Worm (Caenorhabditis elegans): ENCODE data around the gene Y25C1A.7.

Y25C1A.7 gene

ce11 chrII:3056266-3056872, 14.5 kb downstream of the Y25C1A.7 start, which contains the start of gene lin-8:
Gene lin-8, plus strand, starts transcription at chrII:3056822.
- TF ChIP-seq drap-1 (GFP tag; optimal IDR thresholded peaks at IDR 0.05) (no peak), mls-2 (tag; optimal IDR thresholded peaks at IDR 0.05) (no peak), ham-2 (GFP tag; optimal IDR thresholded peaks at IDR 0.05) (no peak), ceh-39 (tag; optimal IDR thresholded peaks at IDR 0.05) (no peak), tbx-8 (GFP tag; optimal IDR thresholded peaks at IDR 0.05) (no peak), elt-3 (tag; optimal IDR thresholded peaks at IDR 0.05) (no peak), zip-8 (tag; optimal IDR thresholded peaks at IDR 0.05) (no peak), blmp-1 (tag; optimal IDR thresholded peaks at IDR 0.05) (no peak), nhr-2 (tag; optimal IDR thresholded peaks at IDR 0.05) (no peak), nhr-28 (tag; optimal IDR thresholded peaks at IDR 0.05) (no peak), mep-1 (tag; optimal IDR thresholded peaks at IDR 0.05) (no peak), lin-13 (tag; optimal IDR thresholded peaks at IDR 0.05) (no peak), M03D4.4 (tag; optimal IDR thresholded peaks at IDR 0.05) (no peak)

ce11 chrII:3055531-3055930, 15.3 kb downstream of the Y25C1A.7 start:
- no peak for TF ChIP-seq tbx-8 (GFP tag; optimal IDR thresholded peaks at IDR 0.05)
- TF ChIP-seq M03D4.4 (tag; optimal IDR thresholded peaks at IDR 0.05) = no peak
- TF ChIP-seq hlh-1 (tag; optimal IDR thresholded peaks at IDR 0.05) = no peak
- TF ChIP-seq lin-13 (tag; optimal IDR thresholded peaks at IDR 0.05) = peak; percentile 14
- no peak for TF ChIP-seq elt-1 (tag; optimal IDR thresholded peaks at IDR 0.05; ENCODE audit: borderline replicate concordance, insufficient read depth)
- peak; percentile 39 for TF ChIP-seq ham-2 (GFP tag; optimal IDR thresholded peaks at IDR 0.05)
- TF ChIP-seq ces-1 (GFP tag; optimal IDR thresholded peaks at IDR 0.05) = no peak
- no peak for TF ChIP-seq ceh-39 (tag; optimal IDR thresholded peaks at IDR 0.05)
- no peak for TF ChIP-seq unc-62 (GFP tag; optimal IDR thresholded peaks at IDR 0.05)
- no peak for TF ChIP-seq sptf-1 (tag; optimal IDR thresholded peaks at IDR 0.05)
- TF ChIP-seq nhr-2 (tag; optimal IDR thresholded peaks at IDR 0.05) = peak; percentile 15
- TF ChIP-seq mep-1 (tag; optimal IDR thresholded peaks at IDR 0.05) = no peak
- TF ChIP-seq lin-32 (GFP tag; optimal IDR thresholded peaks at IDR 0.05) = no peak
- TF ChIP-seq bed-3 (GFP tag; optimal IDR thresholded peaks at IDR 0.05) = no peak
- TF ChIP-seq mls-2 (tag; optimal IDR thresholded peaks at IDR 0.05) = peak; percentile 41

- no peak for TF ChIP-seq elt-1 (tag; optimal IDR thresholded peaks at IDR 0.05; ENCODE audit: borderline replicate concordance, insufficient read depth)
- no peak for TF ChIP-seq nhr-237 (tag; optimal IDR thresholded peaks at IDR 0.05)
- TF ChIP-seq flh-1 (GFP tag; optimal IDR thresholded peaks at IDR 0.05) = no peak
- TF ChIP-seq tbx-8 (GFP tag; optimal IDR thresholded peaks at IDR 0.05) = no peak
- peak; percentile 10 for TF ChIP-seq pha-4 (tag; optimal IDR thresholded peaks at IDR 0.05)
- TF ChIP-seq nhr-12 (tag; optimal IDR thresholded peaks at IDR 0.05) = no peak
Measured at ce11 chrII:3054622-3055021, 16.2 kb downstream of the Y25C1A.7 start.

- no peak for TF ChIP-seq blmp-1 (tag; optimal IDR thresholded peaks at IDR 0.05)
- TF ChIP-seq ceh-39 (tag; optimal IDR thresholded peaks at IDR 0.05) = no peak
- no peak for TF ChIP-seq nhr-237 (tag; optimal IDR thresholded peaks at IDR 0.05)
- TF ChIP-seq ztf-11 (tag; optimal IDR thresholded peaks at IDR 0.05) = no peak
- TF ChIP-seq sptf-1 (tag; optimal IDR thresholded peaks at IDR 0.05) = no peak
- no peak for TF ChIP-seq ceh-43 (GFP tag; optimal IDR thresholded peaks at IDR 0.05)
- no peak for TF ChIP-seq unc-120 (tag; optimal IDR thresholded peaks at IDR 0.05; ENCODE audit: poor library complexity, severe bottlenecking)
- no peak for TF ChIP-seq bed-3 (GFP tag; optimal IDR thresholded peaks at IDR 0.05)
- TF ChIP-seq unc-62 (GFP tag; optimal IDR thresholded peaks at IDR 0.05) = no peak
- TF ChIP-seq ceh-83 (GFP tag; optimal IDR thresholded peaks at IDR 0.05) = no peak
- TF ChIP-seq flh-1 (GFP tag; optimal IDR thresholded peaks at IDR 0.05) = no peak
- no peak for TF ChIP-seq ces-1 (GFP tag; optimal IDR thresholded peaks at IDR 0.05)
- no peak for TF ChIP-seq snpc-4 (tag; optimal IDR thresholded peaks at IDR 0.05)
- no peak for TF ChIP-seq drap-1 (GFP tag; optimal IDR thresholded peaks at IDR 0.05)
- no peak for TF ChIP-seq ham-2 (GFP tag; optimal IDR thresholded peaks at IDR 0.05)
- TF ChIP-seq tbx-8 (GFP tag; optimal IDR thresholded peaks at IDR 0.05) = no peak
- TF ChIP-seq lsy-2 (tag; optimal IDR thresholded peaks at IDR 0.05) = no peak
- TF ChIP-seq elt-3 (tag; optimal IDR thresholded peaks at IDR 0.05) = no peak
- no peak for TF ChIP-seq mab-5 (tag; optimal IDR thresholded peaks at IDR 0.05)
Measured at ce11 chrII:3054221-3054620, 16.6 kb downstream of the Y25C1A.7 start, which contains the start of gene lido-13. Gene lido-13, minus strand, starts transcription at chrII:3054321.

ce11 chrII:3053689-3054088, 17.2 kb downstream of the Y25C1A.7 start:
- TF ChIP-seq bed-3 (GFP tag; optimal IDR thresholded peaks at IDR 0.05) (no peak), mep-1 (tag; optimal IDR thresholded peaks at IDR 0.05) (no peak), unc-39 (tag; optimal IDR thresholded peaks at IDR 0.05) (no peak), mls-2 (tag; optimal IDR thresholded peaks at IDR 0.05) (no peak), snpc-4 (tag; optimal IDR thresholded peaks at IDR 0.05) (no peak), ces-1 (GFP tag; optimal IDR thresholded peaks at IDR 0.05) (no peak), elt-1 (tag; optimal IDR thresholded peaks at IDR 0.05; ENCODE audit: borderline replicate concordance, insufficient read depth) (no peak), unc-62 (GFP tag; optimal IDR thresholded peaks at IDR 0.05) (no peak), nhr-2 (tag; optimal IDR thresholded peaks at IDR 0.05) (no peak), nhr-12 (tag; optimal IDR thresholded peaks at IDR 0.05) (no peak), tbx-8 (GFP tag; optimal IDR thresholded peaks at IDR 0.05) (no peak), nhr-237 (tag; optimal IDR thresholded peaks at IDR 0.05) (no peak), drap-1 (GFP tag; optimal IDR thresholded peaks at IDR 0.05) (no peak), M03D4.4 (tag; optimal IDR thresholded peaks at IDR 0.05) (no peak)

Measured in whole organism, mixed stage, embryonic.